Worm (Caenorhabditis elegans): ENCODE measurements around the gene dre-1.

- TF ChIP-seq nhr-28 (tag; optimal IDR thresholded peaks at IDR 0.05) = no peak
- no peak for TF ChIP-seq hlh-17 (GFP tag; optimal IDR thresholded peaks at IDR 0.05; ENCODE audit: borderline replicate concordance)
- no peak for TF ChIP-seq elt-3 (tag; optimal IDR thresholded peaks at IDR 0.05)
- TF ChIP-seq pqm-1 (tag; optimal IDR thresholded peaks at IDR 0.05) = no peak
- TF ChIP-seq lir-3 (tag; optimal IDR thresholded peaks at IDR 0.05; ENCODE audit: poor library complexity) = no peak
- no peak for TF ChIP-seq nhr-237 (tag; optimal IDR thresholded peaks at IDR 0.05)
- TF ChIP-seq fos-1 (tag; optimal IDR thresholded peaks at IDR 0.05) = no peak
- TF ChIP-seq C34B4.2 (tag; optimal IDR thresholded peaks at IDR 0.05) = no peak
- no peak for TF ChIP-seq elt-2 (tag; optimal IDR thresholded peaks at IDR 0.05)
- TF ChIP-seq C04F5.9 (tag; optimal IDR thresholded peaks at IDR 0.05) = no peak
- no peak for TF ChIP-seq snpc-4 (tag; optimal IDR thresholded peaks at IDR 0.05)
Observed at ce11 chrV:6549148-6549547, 2.8 kb upstream of the dre-1 start, which contains the start of gene K04A8.20.
